Worm (Caenorhabditis elegans): Measurements from ENCODE around the gene C46G7.2.
"Not testable (repeated sequence)": the region's sequence is repeated elsewhere in the genome, so short reads cannot be mapped to it uniquely, and the experiment has no call there.

The C46G7.2 gene

ce11 chrIV:6013853-6014252, 1.1 kb upstream of the C46G7.2 start (continued):
- TF ChIP-seq fkh-8 (tag; optimal IDR thresholded peaks at IDR 0.05) (no peak), nhr-84 (tag; optimal IDR thresholded peaks at IDR 0.05) (no peak), unc-130 (tag; optimal IDR thresholded peaks at IDR 0.05) (peak; percentile 16), efl-1 (optimal IDR thresholded peaks at IDR 0.05) (peak in 1 of 2 experiments; percentile 21), efl-1 (GFP tag; optimal IDR thresholded peaks at IDR 0.05 in 1 of 2) (no peak), irx-1 (tag; optimal IDR thresholded peaks at IDR 0.05) (no peak), ceh-88 (GFP tag; IDR thresholded peaks at IDR 0.05) (no peak), mab-9 (GFP tag; IDR thresholded peaks at IDR 0.05) (no peak), ztf-4 (tag; optimal IDR thresholded peaks at IDR 0.05) (no peak), skn-1 (tag; optimal IDR thresholded peaks at IDR 0.05) (no peak), elt-2 (tag; optimal IDR thresholded peaks at IDR 0.05) (no peak), elt-3 (tag; optimal IDR thresholded peaks at IDR 0.05) (no peak), snu-23 (GFP tag; optimal IDR thresholded peaks at IDR 0.05) (peak; percentile 48), mep-1 (tag; optimal IDR thresholded peaks at IDR 0.05) (no peak), nhr-85 (tag) (no peak), mdl-1 (tag; optimal IDR thresholded peaks at IDR 0.05) (no peak), dpl-1 (GFP tag; optimal IDR thresholded peaks at IDR 0.05) (no peak), dsc-1 (tag; optimal IDR thresholded peaks at IDR 0.05) (peak; percentile 78), pag-3 (tag; optimal IDR thresholded peaks at IDR 0.05; ENCODE audit: borderline replicate concordance, insufficient read depth) (peak; percentile 100), nhr-47 (tag; optimal IDR thresholded peaks at IDR 0.05) (no peak), aha-1 (tag; optimal IDR thresholded peaks at IDR 0.05) (no peak), nhr-11 (tag; optimal IDR thresholded peaks at IDR 0.05) (no peak), C16A3.4 (tag; optimal IDR thresholded peaks at IDR 0.05) (no peak), hlh-4 (tag; optimal IDR thresholded peaks at IDR 0.05) (no peak), pax-3 (tag; optimal IDR thresholded peaks at IDR 0.05) (no peak), ces-1 (GFP tag; optimal IDR thresholded peaks at IDR 0.05) (no peak), lin-39 (tag; optimal IDR thresholded peaks at IDR 0.05) (no peak), ets-5 (GFP tag; IDR thresholded peaks at IDR 0.05) (no peak), unc-62 (GFP tag; optimal IDR thresholded peaks at IDR 0.05) (no peak), ztf-11 (tag; optimal IDR thresholded peaks at IDR 0.05) (no peak), sptf-1 (tag; optimal IDR thresholded peaks at IDR 0.05) (no peak)

- peak; percentile 48 for TF ChIP-seq elt-2 (tag; optimal IDR thresholded peaks at IDR 0.05)
- TF ChIP-seq lin-35 (GFP tag; optimal IDR thresholded peaks at IDR 0.05) = peak in 1 of 2 experiments; percentile 40
- TF ChIP-seq ztf-4 (tag; optimal IDR thresholded peaks at IDR 0.05) = no peak
- no peak for TF ChIP-seq grh-1 (GFP tag; IDR thresholded peaks at IDR 0.05)
These were observed 2.7 kb downstream of the C46G7.2 start, which contains the start of gene C46G7.1 for ce11 chrIV:6017664-6018063. C46G7.1 (plus strand) TSS chrIV:6018003.

ce11 chrIV:6032413-6032812, 17.4 kb downstream of the C46G7.2 start:
- no peak for TF ChIP-seq snu-23 (GFP tag; optimal IDR thresholded peaks at IDR 0.05)
- TF ChIP-seq elt-3 (tag; optimal IDR thresholded peaks at IDR 0.05) = no peak
- no peak for TF ChIP-seq efl-1 (optimal IDR thresholded peaks at IDR 0.05)
- peak in 1 of 2 experiments; percentile 12 for TF ChIP-seq efl-1 (GFP tag; optimal IDR thresholded peaks at IDR 0.05 in 1 of 2)
- no peak for TF ChIP-seq skn-1 (tag; optimal IDR thresholded peaks at IDR 0.05)
- peak; percentile 5 for TF ChIP-seq rnt-1 (tag; optimal IDR thresholded peaks at IDR 0.05)
- no peak for TF ChIP-seq zag-1 (tag; optimal IDR thresholded peaks at IDR 0.05)
- TF ChIP-seq pag-3 (tag; optimal IDR thresholded peaks at IDR 0.05; ENCODE audit: borderline replicate concordance, insufficient read depth) = peak; percentile 93

ce11 chrIV:6033539-6033938, 18.5 kb downstream of the C46G7.2 start, which contains the start of gene pqn-22:
pqn-22 (minus strand) TSS chrIV:6033639.
- not testable (repeated sequence) for TF ChIP-seq dsc-1 (tag; optimal IDR thresholded peaks at IDR 0.05); ceh-63 (GFP tag; optimal IDR thresholded peaks at IDR 0.05); egl-13 (tag; optimal IDR thresholded peaks at IDR 0.05)
